Fruit fly (Drosophila melanogaster) whole organism, embryonic: ENCODE measurements around the gene Fbw5.

Experiments
- Abd-B ChIP-seq: fragments of 200-800 bp; sonication (Bioruptor generic); optimal IDR thresholded peaks from 2 replicates; lab custom pipeline; 2018; ENCODE audit warnings: missing biosample characterization, mild to moderate bottlenecking, missing genetic modification characterization, moderate library complexity
- Aef1 ChIP-seq: fragments of 200-800 bp; sonication (Bioruptor generic); IDR thresholded peaks from 3 replicates; pipeline ENCODE4 v1.3.6; 2022; ENCODE audit warnings: missing biosample characterization, missing genetic modification characterization
- Awh ChIP-seq: fragments of 200-800 bp; sonication (Bioruptor generic); IDR thresholded peaks from 2 replicates; pipeline ENCODE4, ENCODE4 v1.3.6; 2022; ENCODE audit warnings: missing biosample characterization, missing genetic modification characterization
- B-H1 ChIP-seq: fragments of 200-800 bp; sonication (Bioruptor generic); IDR thresholded peaks from 3 replicates; pipeline ENCODE4 v1.3.6; 2022; ENCODE audit warnings: missing biosample characterization, missing genetic modification characterization
- Bteb2 ChIP-seq: fragments of 200-800 bp; sonication (Bioruptor generic); optimal IDR thresholded peaks from 2 replicates; lab custom pipeline; 2016; ENCODE audit warnings: missing biosample characterization, missing genetic modification characterization
- CG10543 ChIP-seq: fragments of 200-800 bp; sonication (Bioruptor generic); optimal IDR thresholded peaks from 3 replicates; lab custom pipeline; 2017; ENCODE audit warnings: missing biosample characterization, mild to moderate bottlenecking, missing genetic modification characterization, moderate library complexity
- CG11093 ChIP-seq: fragments of 200-800 bp; sonication (Bioruptor generic); IDR thresholded peaks from 3 replicates; pipeline ENCODE4 v1.3.6; 2022; ENCODE audit warnings: missing biosample characterization, missing genetic modification characterization
- CG11247 ChIP-seq: fragments of 200-800 bp; sonication (Bioruptor generic); IDR thresholded peaks from 2 replicates; pipeline ENCODE4 v1.3.6; 2022; ENCODE audit warnings: missing biosample characterization, missing genetic modification characterization
- CG11504 ChIP-seq: fragments of 200-800 bp; sonication (Bioruptor generic); optimal IDR thresholded peaks from 3 replicates; lab custom pipeline; 2019; ENCODE audit warnings: missing biosample characterization, mild to moderate bottlenecking, missing genetic modification characterization, moderate library complexity
- CG12071 ChIP-seq: fragments of 200-800 bp; sonication (Bioruptor generic); optimal IDR thresholded peaks from 3 replicates; lab custom pipeline; 2018; ENCODE audit warnings: missing biosample characterization, mild to moderate bottlenecking, missing genetic modification characterization
- CG13287 ChIP-seq: fragments of 200-800 bp; sonication (Bioruptor generic); IDR thresholded peaks from 2 replicates; pipeline ENCODE4 v1.3.6; 2022; ENCODE audit warnings: missing biosample characterization, missing genetic modification characterization; ENCODE audit not compliant: partially characterized antibody
- CG14441 ChIP-seq: fragments of 200-800 bp; sonication (Bioruptor generic); IDR thresholded peaks from 2 replicates; pipeline ENCODE4 v1.3.6; 2022; ENCODE audit warnings: missing biosample characterization, missing genetic modification characterization
- CG15269 ChIP-seq: fragments of 200-800 bp; sonication (Bioruptor generic); optimal IDR thresholded peaks from 2 replicates; lab custom pipeline; 2018; ENCODE audit warnings: missing biosample characterization, mild to moderate bottlenecking, missing genetic modification characterization, moderate library complexity
- CG1603 ChIP-seq: fragments of 200-800 bp; sonication (Bioruptor generic); optimal IDR thresholded peaks from 2 replicates; lab custom pipeline; 2019; ENCODE audit warnings: missing biosample characterization, mild to moderate bottlenecking, missing genetic modification characterization, moderate library complexity
- CG16863 ChIP-seq: fragments of 200-800 bp; sonication (Bioruptor generic); optimal IDR thresholded peaks from 3 replicates; lab custom pipeline; 2016; ENCODE audit warnings: missing biosample characterization, missing genetic modification characterization
- CG17912 ChIP-seq: fragments of 200-800 bp; sonication (Bioruptor generic); optimal IDR thresholded peaks from 2 replicates; lab custom pipeline; 2018; ENCODE audit warnings: missing biosample characterization, mild to moderate bottlenecking, missing genetic modification characterization
- CG18599 ChIP-seq: fragments of 200-800 bp; sonication (Bioruptor generic); optimal IDR thresholded peaks from 3 replicates; lab custom pipeline; 2017; ENCODE audit warnings: missing biosample characterization, missing genetic modification characterization, mild to moderate bottlenecking, moderate library complexity, missing genetic modification reagents
- CG2712 ChIP-seq: fragments of 200-800 bp; optimal IDR thresholded peaks from 3 replicates; lab custom pipeline; 2019; ENCODE audit warnings: missing biosample characterization, mild to moderate bottlenecking, missing genetic modification characterization, moderate library complexity
- CG2889 ChIP-seq: fragments of 200-800 bp; sonication (Bioruptor generic); IDR thresholded peaks from 3 replicates; pipeline ENCODE4 v1.3.6; 2022; ENCODE audit warnings: missing biosample characterization, missing genetic modification characterization
- CG30020 ChIP-seq: fragments of 200-800 bp; optimal IDR thresholded peaks from 2 replicates; lab custom pipeline; 2019; ENCODE audit warnings: missing biosample characterization, mild to moderate bottlenecking, missing genetic modification characterization, moderate library complexity
- CG3065 ChIP-seq: fragments of 200-800 bp; sonication (Bioruptor generic); optimal IDR thresholded peaks from 2 replicates; lab custom pipeline; 2016; ENCODE audit warnings: missing biosample characterization, missing genetic modification characterization
- CG31441 ChIP-seq: fragments of 200-800 bp; sonication (Bioruptor generic); IDR thresholded peaks from 2 replicates; pipeline ENCODE4 v1.3.6; 2022; ENCODE audit warnings: missing biosample characterization, missing genetic modification characterization
- CG3281 ChIP-seq: fragments of 200-800 bp; sonication (Bioruptor generic); optimal IDR thresholded peaks from 3 replicates; lab custom pipeline; 2017; ENCODE audit warnings: missing biosample characterization, mild to moderate bottlenecking, missing genetic modification characterization
- CG33213 ChIP-seq: fragments of 200-800 bp; sonication (Bioruptor generic); optimal IDR thresholded peaks from 3 replicates; lab custom pipeline; 2016; ENCODE audit warnings: missing biosample characterization, missing genetic modification characterization
- CG4404 ChIP-seq: fragments of 200-800 bp; sonication (Bioruptor generic); IDR thresholded peaks from 2 replicates; pipeline ENCODE4 v1.3.6; 2022; ENCODE audit warnings: missing biosample characterization, missing genetic modification characterization
- CG7745 ChIP-seq: fragments of 200-800 bp; sonication (Bioruptor generic); optimal IDR thresholded peaks from 2 replicates; lab custom pipeline; 2018; ENCODE audit warnings: missing biosample characterization, mild to moderate bottlenecking, missing genetic modification characterization, moderate library complexity
- CG8388 ChIP-seq: fragments of 200-800 bp; sonication (Bioruptor generic); optimal IDR thresholded peaks from 2 replicates; lab custom pipeline; 2019; ENCODE audit warnings: missing biosample characterization, mild to moderate bottlenecking, missing genetic modification characterization, moderate library complexity
- CG8924 ChIP-seq: fragments of 200-800 bp; optimal IDR thresholded peaks from 3 replicates; lab custom pipeline; 2019; ENCODE audit warnings: missing biosample characterization, mild to moderate bottlenecking, missing genetic modification characterization, moderate library complexity
- Dll ChIP-seq: fragments of 200-800 bp; sonication (Bioruptor generic); IDR thresholded peaks from 4 replicates; pipeline ENCODE4 v1.3.6; 2022; ENCODE audit warnings: missing biosample characterization, missing genetic modification characterization; ENCODE audit not compliant: partially characterized antibody
- Dp ChIP-seq: fragments of 200-800 bp; sonication (Bioruptor generic); optimal IDR thresholded peaks from 2 replicates; lab custom pipeline; 2018; ENCODE audit warnings: missing biosample characterization, mild to moderate bottlenecking, missing genetic modification characterization, moderate library complexity
- ERR ChIP-seq: fragments of 200-800 bp; sonication (Bioruptor generic); optimal IDR thresholded peaks from 2 replicates; lab custom pipeline; 2016; ENCODE audit warnings: missing biosample characterization, missing genetic modification characterization
- Fer3 ChIP-seq: fragments of 200-800 bp; sonication (Bioruptor generic); optimal IDR thresholded peaks from 2 replicates; lab custom pipeline; 2018; ENCODE audit warnings: missing biosample characterization, mild to moderate bottlenecking, missing genetic modification characterization, moderate library complexity
- HLH3B ChIP-seq: fragments of 200-800 bp; sonication (Bioruptor generic); IDR thresholded peaks from 2 replicates; pipeline ENCODE4 v1.3.6; 2022; ENCODE audit warnings: missing biosample characterization, missing genetic modification characterization
- HLH4C ChIP-seq: fragments of 200-800 bp; sonication (Bioruptor generic); IDR thresholded peaks from 3 replicates; pipeline ENCODE4 v1.3.6; 2022; ENCODE audit warnings: missing biosample characterization, missing genetic modification characterization; ENCODE audit not compliant: partially characterized antibody
- Jarid2 ChIP-seq: fragments of 200-800 bp; sonication (Bioruptor generic); optimal IDR thresholded peaks from 3 replicates; lab custom pipeline; 2017; ENCODE audit warnings: mild to moderate bottlenecking, missing biosample characterization, missing genetic modification reagents, missing genetic modification characterization
- NFAT ChIP-seq: fragments of 200-800 bp; sonication (Bioruptor generic); IDR thresholded peaks from 2 replicates; pipeline ENCODE4 v1.3.6; 2022; ENCODE audit warnings: missing biosample characterization, missing genetic modification characterization
- Rfx ChIP-seq: fragments of 200-800 bp; sonication (Bioruptor generic); IDR thresholded peaks from 2 replicates; pipeline ENCODE4 v1.3.6; 2022; ENCODE audit warnings: missing biosample characterization, missing genetic modification characterization
- amos ChIP-seq: fragments of 200-800 bp; sonication (Bioruptor generic); IDR thresholded peaks from 2 replicates; pipeline ENCODE4 v1.3.6; 2022; ENCODE audit warnings: missing biosample characterization, missing genetic modification characterization; ENCODE audit not compliant: partially characterized antibody
- ara ChIP-seq: fragments of 200-800 bp; sonication (Bioruptor generic); IDR thresholded peaks from 2 replicates; pipeline ENCODE4 v1.3.6; 2022; ENCODE audit warnings: missing biosample characterization, missing genetic modification characterization
- cas ChIP-seq: fragments of 200-800 bp; sonication (Bioruptor generic); IDR thresholded peaks from 2 replicates; pipeline ENCODE4 v1.3.6; 2022; ENCODE audit warnings: missing biosample characterization, missing genetic modification characterization
- croc ChIP-seq: fragments of 200-800 bp; sonication (Bioruptor generic); conservative IDR thresholded peaks from 3 replicates; pipeline ENCODE4 v1.3.6; 2022; ENCODE audit warnings: missing biosample characterization, missing genetic modification characterization
- gsb ChIP-seq: fragments of 200-800 bp; sonication (Bioruptor generic); IDR thresholded peaks from 2 replicates; pipeline ENCODE4 v1.3.6; 2022; ENCODE audit warnings: missing biosample characterization, missing genetic modification characterization
- hth ChIP-seq: fragments of >200 bp; optimal IDR thresholded peaks from 2 replicates; lab custom pipeline; 2017; ENCODE audit warnings: inconsistent platforms
- kah ChIP-seq: fragments of 200-800 bp; sonication (Bioruptor generic); optimal IDR thresholded peaks from 2 replicates; lab custom pipeline; 2018; ENCODE audit warnings: missing biosample characterization, mild to moderate bottlenecking, missing genetic modification characterization
- luna ChIP-seq: fragments of 200-800 bp; sonication (Bioruptor generic); optimal IDR thresholded peaks from 2 replicates; lab custom pipeline; 2016; ENCODE audit warnings: missing biosample characterization, missing genetic modification characterization
- nerfin-1 ChIP-seq: fragments of 200-800 bp; sonication (Bioruptor generic); optimal IDR thresholded peaks from 3 replicates; lab custom pipeline; 2019; ENCODE audit warnings: missing biosample characterization, mild to moderate bottlenecking, missing genetic modification characterization, moderate library complexity
- onecut ChIP-seq: fragments of 200-800 bp; sonication (Bioruptor generic); IDR thresholded peaks from 2 replicates; pipeline ENCODE4 v1.3.6; 2022; ENCODE audit warnings: missing biosample characterization, missing genetic modification characterization
- otp ChIP-seq: fragments of 200-800 bp; sonication (Bioruptor generic); IDR thresholded peaks from 3 replicates; pipeline ENCODE4, ENCODE4 v1.3.6; 2022; ENCODE audit warnings: missing biosample characterization, missing genetic modification characterization
- tap ChIP-seq: fragments of 200-800 bp; optimal IDR thresholded peaks from 3 replicates; lab custom pipeline; 2019; ENCODE audit warnings: missing biosample characterization, mild to moderate bottlenecking, missing genetic modification characterization, moderate library complexity
- toy ChIP-seq: fragments of 200-800 bp; sonication (Bioruptor generic); IDR thresholded peaks from 2 replicates; pipeline ENCODE4 v1.3.6; 2022; ENCODE audit warnings: missing biosample characterization, missing genetic modification characterization

Gene Fbw5

DNA sequence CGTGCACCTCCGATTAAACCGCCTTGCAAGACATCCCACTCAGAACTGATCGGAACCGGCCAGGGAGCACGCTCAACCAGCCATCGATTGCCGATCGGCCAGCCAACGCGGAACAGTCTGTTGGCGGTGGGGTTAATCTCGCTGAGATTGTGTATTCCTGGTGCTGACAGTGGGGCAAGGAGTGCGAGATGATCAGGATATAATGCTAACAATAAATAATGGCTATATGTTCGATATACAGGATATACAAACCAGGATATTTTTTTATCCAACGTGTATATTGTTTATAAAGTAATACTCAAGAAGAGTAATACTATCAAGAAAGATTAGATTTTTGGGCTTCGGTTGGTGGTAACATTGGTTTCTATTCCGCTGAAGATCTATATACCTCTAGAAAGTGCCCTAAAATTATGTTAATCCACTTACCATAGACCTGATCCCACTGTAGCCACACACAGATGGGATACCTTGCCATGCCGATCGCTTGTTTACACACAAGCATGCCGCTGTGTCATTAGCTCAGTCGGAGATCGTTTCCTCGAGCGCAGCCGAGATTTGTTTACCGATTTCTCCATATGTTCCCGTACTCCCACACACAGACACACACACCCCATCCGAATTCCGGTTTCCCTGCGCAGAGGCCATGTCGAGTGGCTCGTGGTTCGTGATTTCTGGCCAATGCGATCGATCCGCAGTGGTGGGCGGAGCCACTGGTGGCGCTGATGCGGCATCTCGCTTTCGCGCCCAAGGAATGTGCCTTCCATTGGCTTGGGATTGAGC is 46.2 kb downstream of the Fbw5 start, which contains the start of gene H2.0 (continued):
- TF ChIP-seq CG18599 (no peak), hth (lab: Kevin White, UChicago) (no peak), Fer3 (tag; lab: Kevin White, UChicago) (no peak), CG11093 (GFP tag; lab: Robert Waterston, UW) (no peak), kah (peak; percentile 5), CG30020 (tag; lab: Kevin White, UChicago) (no peak), tap (tag; lab: Kevin White, UChicago) (no peak), Abd-B (GFP tag; lab: Kevin White, UChicago) (no peak), gsb (GFP tag; lab: Robert Waterston, UW) (no peak), CG17912 (GFP tag; lab: Kevin White, UChicago) (no peak), CG3065 (GFP tag; lab: Kevin White, UChicago) (no peak), CG12071 (GFP tag; lab: Kevin White, UChicago) (no peak), Dll (GFP tag; lab: Robert Waterston, UW) (no peak), croc (GFP tag; lab: Robert Waterston, UW) (no peak; the same call in 2 of the 3 replicates), HLH4C (GFP tag; lab: Robert Waterston, UW) (no peak), CG13287 (GFP tag; lab: Robert Waterston, UW) (0 out of 2 replicates have a peak, but pooled peaks have one; percentile 8), CG11247 (no peak), CG4404 (GFP tag; lab: Robert Waterston, UW) (peak; percentile 60), CG14441 (GFP tag; lab: Robert Waterston, UW) (no peak), CG10543 (GFP tag; lab: Kevin White, UChicago) (peak; percentile 26), CG2712 (peak; percentile 66), onecut (GFP tag; lab: Robert Waterston, UW) (no peak), CG31441 (peak; percentile 44), Awh (GFP tag; lab: Robert Waterston, UW) (peak; percentile 53), CG2889 (GFP tag; lab: Robert Waterston, UW) (no peak), CG3281 (no peak), CG8388 (GFP tag; lab: Kevin White, UChicago) (no peak), CG15269 (tag; lab: Kevin White, UChicago) (no peak), Rfx (0 out of 2 replicates have a peak, but pooled peaks have one; percentile 11), Dp (GFP tag; lab: Kevin White, UChicago) (no peak), amos (GFP tag; lab: Robert Waterston, UW) (no peak), Aef1 (GFP tag; lab: Robert Waterston, UW) (no peak), CG1603 (tag; lab: Kevin White, UChicago) (peak; percentile 57), CG16863 (peak; percentile 13), ara (GFP tag; lab: Robert Waterston, UW) (0 out of 2 replicates have a peak, but pooled peaks have one; percentile 26), NFAT (no peak), toy (GFP tag; lab: Robert Waterston, UW) (no peak), CG8924 (peak; percentile 40), CG11504 (no peak), ERR (no peak), Bteb2 (GFP tag; lab: Kevin White, UChicago) (no peak), CG33213 (GFP tag; lab: Kevin White, UChicago) (no peak), Jarid2 (GFP tag; lab: Kevin White, UChicago) (no peak), HLH3B (GFP tag; lab: Robert Waterston, UW) (no peak), nerfin-1 (tag; lab: Kevin White, UChicago) (no peak), CG7745 (tag; lab: Kevin White, UChicago) (no peak), cas (GFP tag; lab: Robert Waterston, UW) (no peak), B-H1 (GFP tag; lab: Robert Waterston, UW) (no peak), luna (GFP tag; lab: Kevin White, UChicago) (no peak), otp (GFP tag; lab: Robert Waterston, UW) (0 out of 3 replicates have a peak, but pooled peaks have one; percentile 49)
